Worm (Caenorhabditis elegans) whole organism, young adult: ENCODE data around the gene oig-4.

ENCODE experiments used
- C06A6.2 ChIP-seq: fragments of 200-800 bp; sonication (Bioruptor generic); conservative IDR thresholded peaks from 2 replicates; pipeline ENCODE4 v1.3.6; 2022; ENCODE audit warnings: missing genetic modification characterization, missing compliant biosample characterization
- ZK185.1 ChIP-seq: sonication (generic microtip); optimal IDR thresholded peaks from 2 replicates; lab custom pipeline; 2016; ENCODE audit warnings: mild to moderate bottlenecking, missing genetic modification characterization, missing compliant biosample characterization; ENCODE audit not compliant: poor library complexity, severe bottlenecking
- ccch-3 ChIP-seq: fragments of 200-800 bp; sonication (Bioruptor generic); optimal IDR thresholded peaks from 2 replicates; lab custom pipeline; 2018; ENCODE audit warnings: mild to moderate bottlenecking, missing genetic modification characterization, missing compliant biosample characterization
- ceh-79 ChIP-seq: sonication (generic microtip); optimal IDR thresholded peaks from 2 replicates; lab custom pipeline; 2017; ENCODE audit warnings: mild to moderate bottlenecking, missing genetic modification characterization, missing compliant biosample characterization
- dpl-1 ChIP-seq: fragments of 150-350 bp; optimal IDR thresholded peaks from 2 replicates; lab custom pipeline; 2014; ENCODE audit warnings: missing biosample characterization, missing genetic modification reagents, missing genetic modification characterization
- nfya-1 ChIP-seq: sonication (generic microtip); optimal IDR thresholded peaks from 2 replicates; lab custom pipeline; 2017; ENCODE audit warnings: antibody characterized with exemption, missing compliant biosample characterization, missing genetic modification characterization, borderline replicate concordance; ENCODE audit not compliant: insufficient read depth
- snpc-4 ChIP-seq, 5 experiments: fragments of 150-350 bp in 1 of 5; sonication (generic microtip) in 4 of 5; optimal IDR thresholded peaks; 2 replicates each; lab custom pipeline; 2014 to 2018; ENCODE audit warnings: missing genetic modification characterization in 5 of 5, missing biosample characterization in 3 of 5, antibody characterized with exemption in 2 of 5, mild to moderate bottlenecking in 2 of 5, missing compliant biosample characterization in 2 of 5, missing genotype in 2 of 5, moderate library complexity in 2 of 5, missing genetic modification reagents in 1 of 5
- zim-3 ChIP-seq: sonication (generic microtip); optimal IDR thresholded peaks from 2 replicates; lab custom pipeline; 2017; ENCODE audit warnings: mild to moderate bottlenecking, missing genetic modification characterization, moderate library complexity, missing compliant biosample characterization
- ztf-26 ChIP-seq: sonication (generic microtip); optimal IDR thresholded peaks from 2 replicates; lab custom pipeline; 2017; ENCODE audit warnings: missing genetic modification characterization, missing compliant biosample characterization

- no peak for TF ChIP-seq C06A6.2
- no peak for TF ChIP-seq ztf-26
- TF ChIP-seq nfya-1 (tag; lab: Kevin White, UChicago): no peak
- TF ChIP-seq ccch-3 (GFP tag; lab: Kevin White, UChicago): no peak
- TF ChIP-seq dpl-1 (GFP tag; lab: Kevin White, UChicago): no peak
- TF ChIP-seq snpc-4 (GFP tag; optimal IDR thresholded peaks at IDR 0.05; lab: Kevin White, UChicago): no peak
- TF ChIP-seq snpc-4 (tag; optimal IDR thresholded peaks at IDR 0.05; lab: Kevin White, UChicago): no peak
- TF ChIP-seq ceh-79 (tag; lab: Kevin White, UChicago): no peak
- no peak for TF ChIP-seq zim-3 (tag; lab: Kevin White, UChicago)
- TF ChIP-seq ZK185.1 (tag; lab: Kevin White, UChicago): no peak
Observed at ce11 chrII:7583555-7583954, 29.8 kb upstream of the oig-4 start, which contains the start of gene mks-3.
